Fruit fly (Drosophila melanogaster) whole organism, embryonic: ENCODE data around the gene Cyt-c1L.

Experiments
- Bteb2 ChIP-seq: fragments of 200-800 bp; sonication (Bioruptor generic); optimal IDR thresholded peaks from 2 replicates; lab custom pipeline; 2016; ENCODE audit warnings: missing biosample characterization, missing genetic modification characterization
- CG12071 ChIP-seq: fragments of 200-800 bp; sonication (Bioruptor generic); optimal IDR thresholded peaks from 3 replicates; lab custom pipeline; 2018; ENCODE audit warnings: missing biosample characterization, mild to moderate bottlenecking, missing genetic modification characterization
- CG12236 ChIP-seq: fragments of 200-800 bp; sonication (Bioruptor generic); optimal IDR thresholded peaks from 2 replicates; lab custom pipeline; 2016; ENCODE audit warnings: missing biosample characterization, missing genetic modification characterization
- CG12299 ChIP-seq: fragments of 200-800 bp; sonication (Bioruptor generic); optimal IDR thresholded peaks from 2 replicates; lab custom pipeline; 2018; ENCODE audit warnings: missing biosample characterization, mild to moderate bottlenecking, missing genetic modification characterization
- CG1233 ChIP-seq: fragments of 200-800 bp; sonication (Bioruptor generic); optimal IDR thresholded peaks from 4 replicates; lab custom pipeline; 2018; ENCODE audit warnings: missing biosample characterization, mild to moderate bottlenecking, missing genetic modification characterization
- CG13775 ChIP-seq: fragments of 200-800 bp; sonication (Bioruptor generic); optimal IDR thresholded peaks from 3 replicates; lab custom pipeline; 2017; ENCODE audit warnings: missing biosample characterization, mild to moderate bottlenecking, missing genetic modification characterization
- CG14710 ChIP-seq: fragments of 200-800 bp; sonication (Bioruptor generic); optimal IDR thresholded peaks from 3 replicates; lab custom pipeline; 2019; ENCODE audit warnings: missing biosample characterization, mild to moderate bottlenecking, missing genetic modification characterization, moderate library complexity
- CG14965 ChIP-seq: fragments of 200-800 bp; sonication (Bioruptor generic); optimal IDR thresholded peaks from 2 replicates; lab custom pipeline; 2016; ENCODE audit warnings: missing biosample characterization, missing genetic modification characterization, borderline replicate concordance
- CG17186 ChIP-seq: fragments of 200-800 bp; sonication (Bioruptor generic); optimal IDR thresholded peaks from 3 replicates; lab custom pipeline; 2017; ENCODE audit warnings: missing biosample characterization, missing genetic modification reagents, missing genetic modification characterization
- CG17802 ChIP-seq: fragments of 200-800 bp; sonication (Bioruptor generic); optimal IDR thresholded peaks from 2 replicates; lab custom pipeline; 2018; ENCODE audit warnings: missing biosample characterization, mild to moderate bottlenecking, missing genetic modification characterization, moderate library complexity
- CG2116 ChIP-seq: fragments of 200-800 bp; sonication (Bioruptor generic); optimal IDR thresholded peaks from 3 replicates; lab custom pipeline; 2018; ENCODE audit warnings: missing biosample characterization, mild to moderate bottlenecking, missing genetic modification characterization
- CG31365 ChIP-seq: fragments of 200-800 bp; sonication (Bioruptor generic); optimal IDR thresholded peaks from 2 replicates; lab custom pipeline; 2018; ENCODE audit warnings: missing biosample characterization, mild to moderate bottlenecking, missing genetic modification characterization
- CG31388 ChIP-seq: fragments of 200-800 bp; sonication (Bioruptor generic); optimal IDR thresholded peaks from 2 replicates; lab custom pipeline; 2016; ENCODE audit warnings: missing biosample characterization, missing genetic modification characterization
- CG42726 ChIP-seq: fragments of 200-800 bp; sonication (Bioruptor generic); IDR thresholded peaks from 2 replicates; pipeline ENCODE4 v1.3.6; 2022; ENCODE audit warnings: missing biosample characterization, missing genetic modification characterization; ENCODE audit not compliant: partially characterized antibody
- CG4282 ChIP-seq: fragments of 200-800 bp; sonication (Bioruptor generic); optimal IDR thresholded peaks from 2 replicates; lab custom pipeline; 2016; ENCODE audit warnings: missing biosample characterization, missing genetic modification characterization
- CG6765 ChIP-seq: fragments of 200-800 bp; sonication (Bioruptor generic); optimal IDR thresholded peaks from 3 replicates; lab custom pipeline; 2017; ENCODE audit warnings: missing biosample characterization, mild to moderate bottlenecking, missing genetic modification characterization
- CG8765 ChIP-seq: fragments of 200-800 bp; sonication (Bioruptor generic); IDR thresholded peaks from 2 replicates; pipeline ENCODE4 v1.3.6; 2022; ENCODE audit warnings: missing biosample characterization, missing genetic modification characterization
- CG8944 ChIP-seq: fragments of 200-800 bp; sonication (Bioruptor generic); optimal IDR thresholded peaks from 3 replicates; lab custom pipeline; 2016; ENCODE audit warnings: missing biosample characterization, missing genetic modification characterization
- CG9609 ChIP-seq: fragments of 200-800 bp; sonication (Bioruptor generic); optimal IDR thresholded peaks from 3 replicates; lab custom pipeline; 2016; ENCODE audit warnings: missing biosample characterization, missing genetic modification characterization
- CHES-1-like ChIP-seq: fragments of 200-800 bp; sonication (Bioruptor generic); optimal IDR thresholded peaks from 2 replicates; lab custom pipeline; 2016; ENCODE audit warnings: missing biosample characterization, missing genetic modification characterization
- Doc2 ChIP-seq: fragments of 200-800 bp; sonication (Bioruptor generic); IDR thresholded peaks from 2 replicates; pipeline ENCODE4 v1.3.6; 2022; ENCODE audit warnings: missing biosample characterization, missing genetic modification characterization
- E2f1 ChIP-seq: fragments of 200-800 bp; sonication (Bioruptor generic); IDR thresholded peaks from 2 replicates; pipeline ENCODE4 v1.3.6; 2022; ENCODE audit warnings: missing biosample characterization, missing genetic modification characterization
- Elba2 ChIP-seq: fragments of 200-800 bp; sonication (Bioruptor generic); optimal IDR thresholded peaks from 3 replicates; lab custom pipeline; 2016; ENCODE audit warnings: missing biosample characterization, missing genetic modification characterization
- Hr3 ChIP-seq: fragments of 200-800 bp; sonication (Bioruptor generic); optimal IDR thresholded peaks from 3 replicates; lab custom pipeline; 2016; ENCODE audit warnings: missing biosample characterization, missing genetic modification characterization
- Pdp1 ChIP-seq, 2 experiments: fragments of 200-800 bp; sonication (Bioruptor generic); optimal IDR thresholded peaks; 3 replicates each; lab custom pipeline; 2016; ENCODE audit warnings: missing biosample characterization in 2 of 2, missing genetic modification characterization in 2 of 2, mild to moderate bottlenecking in 1 of 2, moderate library complexity in 1 of 2
- Stat92E ChIP-seq, 3 experiments: fragments of >200 bp in 2 of 3; fragments of 200-800 bp in 1 of 3; sonication (Bioruptor generic) in 1 of 3; optimal IDR thresholded peaks; 2 replicates each; lab custom pipeline; 2017 to 2019; ENCODE audit warnings: missing biosample characterization in 3 of 3, missing genetic modification characterization in 3 of 3, mild to moderate bottlenecking in 1 of 3, moderate library complexity in 1 of 3
- az2 ChIP-seq: fragments of 200-800 bp; sonication (Bioruptor generic); optimal IDR thresholded peaks from 3 replicates; lab custom pipeline; 2016; ENCODE audit warnings: missing biosample characterization, missing genetic modification characterization
- disco-r ChIP-seq: fragments of 200-800 bp; sonication (Bioruptor generic); optimal IDR thresholded peaks from 2 replicates; lab custom pipeline; 2016; ENCODE audit warnings: missing biosample characterization, missing genetic modification characterization
- fd96Cb ChIP-seq: fragments of 200-800 bp; sonication (Bioruptor generic); optimal IDR thresholded peaks from 2 replicates; lab custom pipeline; 2018; ENCODE audit warnings: missing biosample characterization, mild to moderate bottlenecking, missing genetic modification characterization, moderate library complexity
- gsb ChIP-seq: fragments of 200-800 bp; sonication (Bioruptor generic); IDR thresholded peaks from 2 replicates; pipeline ENCODE4 v1.3.6; 2022; ENCODE audit warnings: missing biosample characterization, missing genetic modification characterization
- jing ChIP-seq: fragments of 200-800 bp; sonication (Bioruptor generic); optimal IDR thresholded peaks from 2 replicates; lab custom pipeline; 2018; ENCODE audit warnings: missing biosample characterization, mild to moderate bottlenecking, missing genetic modification characterization
- nerfin-2 ChIP-seq: fragments of 200-800 bp; sonication (Bioruptor generic); IDR thresholded peaks from 2 replicates; pipeline ENCODE4 v1.3.6; 2022; ENCODE audit warnings: missing biosample characterization, missing genetic modification characterization; ENCODE audit not compliant: partially characterized antibody
- org-1 ChIP-seq: fragments of 200-800 bp; sonication (Bioruptor generic); optimal IDR thresholded peaks from 2 replicates; lab custom pipeline; 2017; ENCODE audit warnings: missing biosample characterization, missing genetic modification characterization
- pan ChIP-seq, 4 experiments: fragments of >200 bp in 3 of 4; fragments of 200-800 bp in 1 of 4; sonication (Bioruptor generic) in 1 of 4; optimal IDR thresholded peaks in 3 of 4; IDR thresholded peaks in 1 of 4; 2 replicates each; pipeline versions ENCODE4 v1.3.6 to Lab custom; 2017 to 2022; ENCODE audit warnings: missing biosample characterization in 2 of 4, missing genetic modification characterization in 2 of 4, mixed read lengths in 1 of 4
- psq ChIP-seq: fragments of 200-800 bp; sonication (Bioruptor generic); optimal IDR thresholded peaks from 2 replicates; lab custom pipeline; 2017; ENCODE audit warnings: missing biosample characterization, missing genetic modification characterization
- stc ChIP-seq: fragments of 200-800 bp; sonication (Bioruptor generic); IDR thresholded peaks from 2 replicates; pipeline ENCODE4 v1.3.6; 2022; ENCODE audit warnings: missing biosample characterization, missing genetic modification characterization
- sug ChIP-seq: fragments of 200-800 bp; optimal IDR thresholded peaks from 2 replicates; lab custom pipeline; 2019; ENCODE audit warnings: missing biosample characterization, mild to moderate bottlenecking, missing genetic modification characterization, moderate library complexity
- tx ChIP-seq: fragments of 200-800 bp; sonication (Bioruptor generic); optimal IDR thresholded peaks from 2 replicates; lab custom pipeline; 2016; ENCODE audit warnings: missing biosample characterization, missing genetic modification characterization
- wek ChIP-seq: fragments of 200-800 bp; sonication (Bioruptor generic); optimal IDR thresholded peaks from 3 replicates; lab custom pipeline; 2018; ENCODE audit warnings: missing biosample characterization, mild to moderate bottlenecking, missing genetic modification characterization, moderate library complexity

Cyt-c1L gene

DNA sequence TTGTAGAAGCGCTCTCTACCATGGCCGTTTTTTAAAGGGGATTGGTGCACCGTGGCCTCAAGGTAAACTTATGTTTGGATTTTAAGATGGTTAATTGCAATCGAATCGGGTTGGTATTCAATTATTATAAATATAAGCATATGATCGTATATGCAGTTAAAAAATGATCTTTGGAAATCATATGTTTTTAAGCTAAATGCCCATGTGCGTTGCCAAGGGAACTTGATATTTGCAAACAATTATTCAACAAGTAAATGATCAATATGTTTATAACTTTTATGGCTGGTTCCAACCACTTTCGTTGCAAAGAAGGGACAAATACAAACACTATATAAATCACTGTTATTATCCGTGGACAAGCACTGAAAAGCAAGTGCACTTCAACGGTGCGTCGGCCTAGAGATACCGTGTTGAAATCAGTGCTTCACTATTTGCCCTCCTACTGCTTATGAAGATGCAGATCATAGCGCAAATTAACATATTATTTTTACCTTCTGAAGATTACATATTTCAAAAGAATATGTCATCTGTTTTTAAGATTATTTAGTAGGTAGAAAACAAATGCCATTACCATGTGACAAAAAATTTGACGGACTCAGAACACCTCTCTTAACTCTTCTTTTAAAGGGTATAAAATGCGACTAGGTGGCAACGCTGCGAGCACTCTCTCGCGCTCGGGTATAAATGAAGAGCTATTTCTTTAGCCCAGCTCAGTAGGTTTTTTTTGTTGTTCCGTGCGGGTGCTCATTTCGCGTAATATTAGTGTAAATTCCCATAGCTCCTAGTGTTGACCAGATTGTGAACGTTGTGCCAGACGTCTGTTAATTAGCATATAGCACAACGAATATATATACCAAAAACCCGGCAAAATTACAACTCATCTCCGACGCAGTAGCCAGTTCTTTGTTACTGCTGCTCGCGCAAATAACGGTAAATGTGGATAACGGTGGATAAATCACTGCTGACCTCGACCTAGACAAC is 46.2 kb downstream of the Cyt-c1L start, which contains the start of gene rdog (continued):
- peak; percentile 84 for TF ChIP-seq CG13775 (GFP tag; lab: Kevin White, UChicago)
- TF ChIP-seq Hr3 (GFP tag; lab: Kevin White, UChicago): peak; percentile 73
- peak; percentile 46 for TF ChIP-seq CG17186
- peak; percentile 65 for TF ChIP-seq CG31388 (GFP tag; lab: Kevin White, UChicago)
- peak; percentile 68 for TF ChIP-seq org-1 (GFP tag; lab: Kevin White, UChicago)
- TF ChIP-seq CG12299 (tag; lab: Kevin White, UChicago): peak; percentile 63
- TF ChIP-seq CG6765 (GFP tag; lab: Kevin White, UChicago): peak; percentile 46
- TF ChIP-seq psq (GFP tag; lab: Kevin White, UChicago): peak; percentile 48
- TF ChIP-seq CG17802: peak; percentile 39
- no peak for TF ChIP-seq CG14965 (GFP tag; lab: Kevin White, UChicago)
- peak in 1 of 3 experiments; percentile 89 for TF ChIP-seq Stat92E (GFP tag; optimal IDR thresholded peaks at IDR 0.05; lab: Kevin White, UChicago)
- TF ChIP-seq Elba2 (GFP tag; lab: Kevin White, UChicago): no peak
- TF ChIP-seq nerfin-2 (GFP tag; lab: Robert Waterston, UW): no peak
- peak; percentile 11 for TF ChIP-seq wek (GFP tag; lab: Kevin White, UChicago)
- TF ChIP-seq sug (tag; lab: Kevin White, UChicago): peak; percentile 77
- TF ChIP-seq CG8765: peak; percentile 51; the same call in 1 of the 2 replicates
- TF ChIP-seq CG14710 (tag; lab: Kevin White, UChicago): peak; percentile 79
- TF ChIP-seq CG12236: peak; percentile 68
- TF ChIP-seq jing (GFP tag; lab: Kevin White, UChicago): no peak
- peak; percentile 78 for TF ChIP-seq disco-r (GFP tag; lab: Kevin White, UChicago)
- TF ChIP-seq Doc2 (GFP tag; lab: Robert Waterston, UW): no peak
- TF ChIP-seq E2f1 (GFP tag; lab: Robert Waterston, UW): no peak; the same call in 1 of the 2 replicates
- peak; percentile 61 for TF ChIP-seq CG4282 (GFP tag; lab: Kevin White, UChicago)
- TF ChIP-seq CG8944: peak; percentile 68
- TF ChIP-seq tx (GFP tag; lab: Kevin White, UChicago): peak; percentile 64
- TF ChIP-seq CG42726 (GFP tag; lab: Robert Waterston, UW): no peak
- peak; percentile 57; the same call in 1 of the 2 replicates for TF ChIP-seq stc (GFP tag; lab: Robert Waterston, UW)
- peak; percentile 69 for TF ChIP-seq CG2116 (GFP tag; lab: Kevin White, UChicago)
- no peak for TF ChIP-seq CG31365
- TF ChIP-seq Pdp1 (GFP tag; optimal IDR thresholded peaks at IDR 0.05; lab: Kevin White, UChicago): peak; percentile 65 to 84
- TF ChIP-seq Bteb2 (GFP tag; lab: Kevin White, UChicago): peak; percentile 65
- TF ChIP-seq az2 (GFP tag; lab: Kevin White, UChicago): peak; percentile 88
- peak; percentile 30 for TF ChIP-seq CG12071 (GFP tag; lab: Kevin White, UChicago)
- peak; percentile 69 for TF ChIP-seq CG1233 (GFP tag; lab: Kevin White, UChicago)
- peak in 1 of 2 experiments; percentile 85 for TF ChIP-seq pan (optimal IDR thresholded peaks at IDR 0.05; lab: Kevin White, UChicago)
- peak; percentile 47 to 81 for TF ChIP-seq pan (GFP tag; optimal IDR thresholded peaks at IDR 0.05 in 1 of 2, IDR thresholded peaks at IDR 0.05 in 1 of 2)
- peak; percentile 79 for TF ChIP-seq CHES-1-like
- peak; percentile 75 for TF ChIP-seq CG9609 (GFP tag; lab: Kevin White, UChicago)
- TF ChIP-seq gsb: no peak
- peak; percentile 73 for TF ChIP-seq fd96Cb (tag; lab: Kevin White, UChicago)
